Worm (Caenorhabditis elegans): ENCODE data around the gene clec-85.

Gene clec-85

DNA sequence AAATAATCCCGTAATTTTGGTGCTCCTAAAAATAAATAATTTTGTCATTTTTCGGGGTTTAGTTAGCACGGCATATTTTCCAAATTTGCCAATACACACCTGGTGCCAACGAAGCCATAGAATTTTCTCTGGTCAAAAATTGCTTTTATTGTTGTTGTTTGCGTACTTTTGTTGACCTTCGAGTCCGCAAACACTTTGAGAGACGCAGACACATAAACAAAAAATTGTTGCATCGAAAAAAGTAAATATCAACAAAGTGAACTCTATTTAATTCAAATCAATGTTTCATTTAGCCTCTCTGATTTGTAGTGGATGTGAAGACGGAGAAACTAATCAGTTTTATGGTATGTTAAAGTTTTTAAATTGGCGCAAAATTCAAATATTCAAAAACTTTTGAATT, 4.4 kb upstream of the clec-85 start, which contains the start of gene Y54G2A.40 (continued):
- TF ChIP-seq ceh-90 (tag; optimal IDR thresholded peaks at IDR 0.05), result no peak
- TF ChIP-seq sptf-1 (tag; optimal IDR thresholded peaks at IDR 0.05), result no peak
- no peak for TF ChIP-seq ces-1 (GFP tag; optimal IDR thresholded peaks at IDR 0.05)

DNA sequence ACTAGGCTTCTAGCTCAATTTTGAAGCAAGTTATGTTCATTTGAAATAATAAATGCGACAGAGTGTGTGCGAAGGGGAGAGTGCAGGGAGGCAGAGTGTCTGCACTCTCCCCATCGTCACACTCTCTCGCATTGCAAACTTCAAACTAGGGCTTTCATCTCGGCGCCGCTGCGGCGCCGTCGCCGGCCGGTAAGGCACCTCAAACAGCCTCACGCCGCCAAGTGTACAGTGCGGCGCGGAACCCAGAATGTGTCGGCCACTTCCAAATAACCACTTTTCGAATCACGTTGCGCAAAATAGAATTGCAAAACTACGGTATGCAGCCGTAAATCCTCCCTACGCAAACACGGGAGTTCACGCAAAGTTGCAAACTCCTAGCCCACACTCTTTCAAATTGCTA, 1.4 kb upstream of the clec-85 start:
- TF ChIP-seq egl-27 (tag; optimal IDR thresholded peaks at IDR 0.05), result no peak
- TF ChIP-seq fkh-4 (tag; optimal IDR thresholded peaks at IDR 0.05; ENCODE audit: borderline replicate concordance), result no peak
- TF ChIP-seq Y116A8C.19 (tag; optimal IDR thresholded peaks at IDR 0.05; ENCODE audit: borderline replicate concordance), result no peak
- no peak for TF ChIP-seq sptf-1 (tag; optimal IDR thresholded peaks at IDR 0.05)
- no peak for TF ChIP-seq aly-2 (tag; optimal IDR thresholded peaks at IDR 0.05)
- no peak for TF ChIP-seq swsn-7 (tag; optimal IDR thresholded peaks at IDR 0.05)
- no peak for TF ChIP-seq alr-1 (tag; optimal IDR thresholded peaks at IDR 0.05; ENCODE audit: borderline replicate concordance)
- no peak for TF ChIP-seq ceh-82 (tag; optimal IDR thresholded peaks at IDR 0.05)
- TF ChIP-seq lir-3 (tag; optimal IDR thresholded peaks at IDR 0.05; ENCODE audit: poor library complexity), result no peak
- no peak for TF ChIP-seq egl-13 (tag; optimal IDR thresholded peaks at IDR 0.05)
- TF ChIP-seq fkh-10 (GFP tag; optimal IDR thresholded peaks at IDR 0.05), result no peak
- no peak for TF ChIP-seq hlh-17 (GFP tag; optimal IDR thresholded peaks at IDR 0.05; ENCODE audit: borderline replicate concordance)
- no peak for TF ChIP-seq unc-98 (GFP tag; IDR thresholded peaks at IDR 0.05)
- TF ChIP-seq C16A3.4 (tag; optimal IDR thresholded peaks at IDR 0.05), result no peak
- TF ChIP-seq grh-1 (GFP tag; IDR thresholded peaks at IDR 0.05), result no peak
- no peak for TF ChIP-seq nhr-71 (tag; optimal IDR thresholded peaks at IDR 0.05)
- TF ChIP-seq lin-13 (GFP tag; optimal IDR thresholded peaks at IDR 0.05), result no peak
- TF ChIP-seq mab-9 (GFP tag; IDR thresholded peaks at IDR 0.05), result no peak

ce11 chrIV:2851625-2852024, 939 bp downstream of the clec-85 start:
- TF ChIP-seq mef-2 (tag; optimal IDR thresholded peaks at IDR 0.05), result no peak
- no peak for TF ChIP-seq nhr-11 (tag; optimal IDR thresholded peaks at IDR 0.05)
- no peak for TF ChIP-seq snu-23 (GFP tag; optimal IDR thresholded peaks at IDR 0.05)
- TF ChIP-seq fkh-4 (tag; optimal IDR thresholded peaks at IDR 0.05; ENCODE audit: borderline replicate concordance), result no peak
- no peak for TF ChIP-seq fkh-8 (tag; optimal IDR thresholded peaks at IDR 0.05)
- TF ChIP-seq ama-1 (optimal IDR thresholded peaks at IDR 0.05), result no peak
- TF ChIP-seq lin-15B (tag; optimal IDR thresholded peaks at IDR 0.05), result no peak
- no peak for TF ChIP-seq rnt-1 (tag; optimal IDR thresholded peaks at IDR 0.05)

- no peak for TF ChIP-seq efl-1 (optimal IDR thresholded peaks at IDR 0.05)
- no peak for TF ChIP-seq efl-1 (GFP tag; optimal IDR thresholded peaks at IDR 0.05 in 1 of 2)
- no peak for TF ChIP-seq unc-62 (GFP tag; optimal IDR thresholded peaks at IDR 0.05)
- no peak for TF ChIP-seq unc-30 (tag; optimal IDR thresholded peaks at IDR 0.05)
- TF ChIP-seq ceh-63 (GFP tag; optimal IDR thresholded peaks at IDR 0.05), result no peak
- no peak for TF ChIP-seq nhr-237 (tag; optimal IDR thresholded peaks at IDR 0.05)
- no peak for TF ChIP-seq sup-37 (GFP tag; optimal IDR thresholded peaks at IDR 0.05)
- no peak for TF ChIP-seq aly-2 (tag; optimal IDR thresholded peaks at IDR 0.05)
- no peak for TF ChIP-seq elt-2 (tag; optimal IDR thresholded peaks at IDR 0.05)
- no peak for TF ChIP-seq dpl-1 (GFP tag; optimal IDR thresholded peaks at IDR 0.05)
- no peak for TF ChIP-seq rnt-1 (tag; optimal IDR thresholded peaks at IDR 0.05)
- TF ChIP-seq zip-4 (GFP tag; optimal IDR thresholded peaks at IDR 0.05), result no peak
- TF ChIP-seq C16A3.4 (tag; optimal IDR thresholded peaks at IDR 0.05), result no peak
- no peak for TF ChIP-seq mdl-1 (tag; optimal IDR thresholded peaks at IDR 0.05)
- no peak for TF ChIP-seq aha-1 (tag; optimal IDR thresholded peaks at IDR 0.05)
- no peak for TF ChIP-seq C04F5.9 (tag; optimal IDR thresholded peaks at IDR 0.05)
- no peak for TF ChIP-seq ets-5 (GFP tag; IDR thresholded peaks at IDR 0.05)
- no peak for TF ChIP-seq ama-1 (optimal IDR thresholded peaks at IDR 0.05)
- TF ChIP-seq elt-3 (tag; optimal IDR thresholded peaks at IDR 0.05), result no peak
Measured at ce11 chrIV:2853164-2853563, 2.5 kb downstream of the clec-85 start, which contains the start of gene Y54G2A.49. Y54G2A.49 (minus strand) TSS chrIV:2853264.
